Worm (Caenorhabditis elegans) whole organism, early embryonic: ENCODE data around the gene F59E12.17.

Experiments
- aly-1 ChIP-seq: sonication (generic microtip); optimal IDR thresholded peaks from 2 replicates; lab custom pipeline; 2016; ENCODE audit warnings: missing genetic modification characterization, missing compliant biosample characterization
- ama-1 ChIP-seq: fragments of 150-350 bp; optimal IDR thresholded peaks from 2 replicates; lab custom pipeline; 2014
- ceh-36 ChIP-seq: sonication (generic microtip); optimal IDR thresholded peaks from 2 replicates; lab custom pipeline; 2016; ENCODE audit warnings: missing genetic modification characterization, inconsistent platforms, missing compliant biosample characterization
- flt-1 ChIP-seq: fragments of 200-800 bp; sonication (Bioruptor generic); IDR thresholded peaks from 2 replicates; pipeline ENCODE4 v1.3.6; 2022; ENCODE audit warnings: missing genetic modification characterization, missing compliant biosample characterization
- hmbx-1 ChIP-seq: sonication (generic microtip); optimal IDR thresholded peaks from 2 replicates; lab custom pipeline; 2016; ENCODE audit warnings: mild to moderate bottlenecking, missing genetic modification characterization, missing compliant biosample characterization
- hnd-1 ChIP-seq: sonication (generic microtip); optimal IDR thresholded peaks from 2 replicates; lab custom pipeline; 2016; ENCODE audit warnings: missing genetic modification characterization, missing compliant biosample characterization
- pes-1 ChIP-seq: fragments of 200-800 bp; sonication (Bioruptor generic); IDR thresholded peaks from 2 replicates; pipeline ENCODE4 v1.3.6; 2022; ENCODE audit warnings: missing genetic modification reagents, missing genetic modification characterization, missing compliant biosample characterization
- scrt-1 ChIP-seq: fragments of 200-800 bp; sonication (Bioruptor generic); IDR thresholded peaks from 2 replicates; pipeline ENCODE4 v1.3.6; 2022; ENCODE audit warnings: missing genetic modification characterization, missing compliant biosample characterization
- sea-1 ChIP-seq: fragments of 200-800 bp; sonication (Bioruptor generic); conservative IDR thresholded peaks from 2 replicates; pipeline ENCODE4 v1.3.6; 2022; ENCODE audit warnings: missing genetic modification characterization, missing compliant biosample characterization
- tbx-11 ChIP-seq: fragments of 200-800 bp; sonication (Bioruptor generic); IDR thresholded peaks from 2 replicates; pipeline ENCODE4 v1.3.6; 2022; ENCODE audit warnings: missing genetic modification characterization, missing compliant biosample characterization
- tra-4 ChIP-seq: sonication (generic microtip); optimal IDR thresholded peaks from 2 replicates; lab custom pipeline; 2017; ENCODE audit warnings: missing genetic modification characterization, missing compliant biosample characterization

ce11 chrII:5660736-5661734 lies 11.8 kb upstream of the F59E12.17 start, which contains the start of the genes ift-43 and mdt-26:
- TF ChIP-seq ceh-36 (tag; lab: Kevin White, UChicago), result peak; percentile 27
- peak; percentile 98 for TF ChIP-seq ama-1 (lab: Kevin White, UChicago)
- no peak for TF ChIP-seq hnd-1
- TF ChIP-seq tbx-11 (GFP tag; lab: Robert Waterston, UW), result peak; percentile 67
- TF ChIP-seq scrt-1, result peak; percentile 76
- peak; percentile 67 for TF ChIP-seq pes-1 (GFP tag; lab: Robert Waterston, UW)
- TF ChIP-seq hmbx-1, result no peak
- TF ChIP-seq sea-1 (GFP tag; lab: Robert Waterston, UW), result peak; percentile 82
- peak; percentile 54; the same call in 1 of the 2 replicates for TF ChIP-seq flt-1
- TF ChIP-seq tra-4 (tag; lab: Kevin White, UChicago), result no peak
- TF ChIP-seq aly-1 (tag; lab: Kevin White, UChicago), result no peak
